Worm (Caenorhabditis elegans): Measurements from ENCODE around the gene F09C6.11.

- TF ChIP-seq lin-15B (tag; optimal IDR thresholded peaks at IDR 0.05) (no peak), Y116A8C.19 (tag; optimal IDR thresholded peaks at IDR 0.05; ENCODE audit: borderline replicate concordance) (no peak), tlp-1 (tag; optimal IDR thresholded peaks at IDR 0.05) (no peak), fos-1 (tag; optimal IDR thresholded peaks at IDR 0.05) (no peak)
These were observed 22.5 kb upstream of the F09C6.11 start, which contains the start of gene nhr-262 for ce11 chrV:16904612-16905011.
